Worm (Caenorhabditis elegans): Measurements from ENCODE around the gene pals-33.

DNA sequence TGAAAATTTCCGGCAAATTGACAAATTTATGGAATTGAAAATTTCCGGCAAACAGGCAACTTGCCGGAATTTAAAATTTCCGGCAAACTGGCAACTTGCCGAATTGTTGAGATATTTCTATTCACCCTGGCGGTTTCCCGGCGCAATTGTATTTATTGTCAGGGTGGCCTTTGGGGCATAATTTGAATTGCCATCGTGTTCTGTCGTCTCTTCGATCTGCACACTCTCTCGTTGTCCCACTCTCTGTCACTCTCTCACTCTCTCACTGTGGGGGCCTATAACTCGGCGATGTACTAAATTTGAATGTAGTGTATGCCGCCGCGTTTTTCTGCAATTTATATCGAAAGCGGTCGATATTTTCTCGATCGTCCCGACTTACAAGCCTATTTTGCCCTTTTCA is 29.8 kb downstream of the pals-33 start:
- no peak for TF ChIP-seq T22C8.4 (GFP tag; IDR thresholded peaks at IDR 0.05)
- no peak for TF ChIP-seq cog-1 (tag; optimal IDR thresholded peaks at IDR 0.05)
- no peak for TF ChIP-seq klf-2 (GFP tag; conservative IDR thresholded peaks at IDR 0.05)
- no peak for TF ChIP-seq flt-1 (GFP tag; IDR thresholded peaks at IDR 0.05)
- TF ChIP-seq ztf-23 (GFP tag; IDR thresholded peaks at IDR 0.05) = no peak
- TF ChIP-seq ztf-29 (GFP tag; IDR thresholded peaks at IDR 0.05) = no peak
- TF ChIP-seq tab-1 (GFP tag; IDR thresholded peaks at IDR 0.05) = no peak
- no peak for TF ChIP-seq ref-1 (GFP tag; conservative IDR thresholded peaks at IDR 0.05)
- TF ChIP-seq med-1 (GFP tag; optimal IDR thresholded peaks at IDR 0.05; ENCODE audit: insufficient read depth) = no peak

Data from whole organism, midembryonic.